Worm (Caenorhabditis elegans): Measurements from ENCODE around the gene F52E1.2.

The F52E1.2 gene

ce11 chrV:8380076-8380475 lies 30.3 kb upstream of the F52E1.2 start:
- TF ChIP-seq nhr-11 (tag; optimal IDR thresholded peaks at IDR 0.05) (no peak), egl-27 (tag; optimal IDR thresholded peaks at IDR 0.05) (no peak), ztf-11 (tag; optimal IDR thresholded peaks at IDR 0.05) (no peak), zag-1 (tag; optimal IDR thresholded peaks at IDR 0.05) (no peak), ceh-82 (tag; optimal IDR thresholded peaks at IDR 0.05) (no peak), pqm-1 (tag; optimal IDR thresholded peaks at IDR 0.05) (no peak), elt-1 (tag; optimal IDR thresholded peaks at IDR 0.05) (no peak), jun-1 (tag; optimal IDR thresholded peaks at IDR 0.05) (no peak), fos-1 (tag; optimal IDR thresholded peaks at IDR 0.05) (no peak), nhr-28 (tag; optimal IDR thresholded peaks at IDR 0.05) (no peak)

ce11 chrV:8383716-8384115 lies 26.7 kb upstream of the F52E1.2 start, which contains the start of gene F52E1.14:
Gene F52E1.14, plus strand, starts transcription at chrV:8383922.
- TF ChIP-seq nhr-76 (tag; optimal IDR thresholded peaks at IDR 0.05) (no peak), skn-1 (tag; optimal IDR thresholded peaks at IDR 0.05) (no peak), nhr-11 (tag; optimal IDR thresholded peaks at IDR 0.05) (no peak), snpc-4 (tag; optimal IDR thresholded peaks at IDR 0.05) (no peak), nhr-77 (tag; optimal IDR thresholded peaks at IDR 0.05) (no peak), nfya-1 (tag; optimal IDR thresholded peaks at IDR 0.05; ENCODE audit: insufficient read depth) (no peak), jun-1 (tag; optimal IDR thresholded peaks at IDR 0.05) (no peak), elt-2 (tag; optimal IDR thresholded peaks at IDR 0.05) (peak; percentile 94), unc-62 (GFP tag; optimal IDR thresholded peaks at IDR 0.05) (no peak), nhr-43 (tag; optimal IDR thresholded peaks at IDR 0.05; ENCODE audit: poor library complexity, severe bottlenecking) (no peak), pha-4 (tag; optimal IDR thresholded peaks at IDR 0.05) (peak; percentile 30), egl-27 (tag; optimal IDR thresholded peaks at IDR 0.05) (no peak), nhr-28 (tag; optimal IDR thresholded peaks at IDR 0.05) (no peak), egl-5 (tag; optimal IDR thresholded peaks at IDR 0.05) (no peak), ztf-11 (tag; optimal IDR thresholded peaks at IDR 0.05) (no peak), pqm-1 (tag; optimal IDR thresholded peaks at IDR 0.05) (peak; percentile 90), nhr-237 (tag; optimal IDR thresholded peaks at IDR 0.05) (no peak), ZK546.5 (tag; optimal IDR thresholded peaks at IDR 0.05) (no peak), zag-1 (tag; optimal IDR thresholded peaks at IDR 0.05) (no peak), lsy-12 (tag; optimal IDR thresholded peaks at IDR 0.05) (no peak), elt-1 (tag; optimal IDR thresholded peaks at IDR 0.05) (no peak)

ce11 chrV:8384809-8385208 lies 25.6 kb upstream of the F52E1.2 start:
- TF ChIP-seq fos-1 (tag; optimal IDR thresholded peaks at IDR 0.05) (peak; percentile 47), ztf-4 (tag; optimal IDR thresholded peaks at IDR 0.05) (no peak)

ce11 chrV:8385879-8386530 lies 24.4 kb upstream of the F52E1.2 start, which contains the start of gene hsp-17:
Gene hsp-17, minus strand, starts transcription at chrV:8385929.
- no peak for TF ChIP-seq nhr-67 (tag; optimal IDR thresholded peaks at IDR 0.05)
- TF ChIP-seq ztf-11 (tag; optimal IDR thresholded peaks at IDR 0.05) = no peak
- peak; percentile 75 for TF ChIP-seq elt-2 (tag; optimal IDR thresholded peaks at IDR 0.05)
- TF ChIP-seq pqm-1 (tag; optimal IDR thresholded peaks at IDR 0.05) = peak; percentile 55
- TF ChIP-seq mml-1 (tag; optimal IDR thresholded peaks at IDR 0.05) = no peak
- no peak for TF ChIP-seq aly-2 (tag; optimal IDR thresholded peaks at IDR 0.05)
- TF ChIP-seq elt-1 (tag; optimal IDR thresholded peaks at IDR 0.05) = no peak
- TF ChIP-seq nhr-43 (tag; optimal IDR thresholded peaks at IDR 0.05; ENCODE audit: poor library complexity, severe bottlenecking) = no peak
- no peak for TF ChIP-seq skn-1 (tag; optimal IDR thresholded peaks at IDR 0.05)
- TF ChIP-seq ceh-82 (tag; optimal IDR thresholded peaks at IDR 0.05) = no peak
- TF ChIP-seq eor-1 (tag; optimal IDR thresholded peaks at IDR 0.05) = no peak
- no peak for TF ChIP-seq hmg-11 (tag; optimal IDR thresholded peaks at IDR 0.05)
- TF ChIP-seq mdl-1 (tag; optimal IDR thresholded peaks at IDR 0.05) = no peak

- no peak for TF ChIP-seq hmg-11 (tag; optimal IDR thresholded peaks at IDR 0.05)
- no peak for TF ChIP-seq ceh-28 (tag; optimal IDR thresholded peaks at IDR 0.05)
- no peak for TF ChIP-seq elt-3 (tag; optimal IDR thresholded peaks at IDR 0.05)
- no peak for TF ChIP-seq egl-27 (tag; optimal IDR thresholded peaks at IDR 0.05)
- no peak for TF ChIP-seq zag-1 (tag; optimal IDR thresholded peaks at IDR 0.05)
- TF ChIP-seq sea-2 (GFP tag; optimal IDR thresholded peaks at IDR 0.05) = no peak
Measured at ce11 chrV:8387056-8387455, 23.3 kb upstream of the F52E1.2 start, which contains the start of gene gcy-7. Gene gcy-7, plus strand, starts transcription at chrV:8387356.
